Worm (Caenorhabditis elegans) whole organism, young adult: ENCODE results near the gene F35F11.2.

ENCODE experiments used
- F22D6.2 ChIP-seq: sonication (generic microtip); optimal IDR thresholded peaks from 2 replicates; lab custom pipeline; 2016; ENCODE audit warnings: mild to moderate bottlenecking, missing genetic modification characterization, missing compliant biosample characterization
- F23B12.7 ChIP-seq: sonication (generic microtip); optimal IDR thresholded peaks from 2 replicates; lab custom pipeline; 2017; ENCODE audit warnings: missing genetic modification characterization, mild to moderate bottlenecking, missing compliant biosample characterization, antibody characterized with exemption, moderate library complexity; ENCODE audit not compliant: insufficient read depth
- F55B11.4 ChIP-seq: sonication (generic microtip); optimal IDR thresholded peaks from 2 replicates; lab custom pipeline; 2016; ENCODE audit warnings: missing compliant biosample characterization, missing genetic modification characterization, borderline replicate concordance; ENCODE audit not compliant: insufficient read depth
- F57A8.1 ChIP-seq: fragments of 200-800 bp; sonication (Bioruptor generic); optimal IDR thresholded peaks from 2 replicates; lab custom pipeline; 2018; ENCODE audit warnings: mild to moderate bottlenecking, missing genetic modification characterization, moderate library complexity, missing compliant biosample characterization
- Y53G8AR.9 ChIP-seq: fragments of 200-800 bp; sonication (Bioruptor generic); conservative IDR thresholded peaks from 2 replicates; pipeline ENCODE4 v1.3.6; 2022; ENCODE audit warnings: missing genetic modification reagents, missing genetic modification characterization, missing compliant biosample characterization
- Y56A3A.18 ChIP-seq: fragments of 200-800 bp; sonication (Bioruptor generic); IDR thresholded peaks from 2 replicates; pipeline ENCODE4 v1.3.6; 2022; ENCODE audit warnings: missing genetic modification reagents, missing genetic modification characterization, missing compliant biosample characterization
- Y67H2A.10 ChIP-seq: fragments of 200-800 bp; sonication (Bioruptor generic); conservative IDR thresholded peaks from 2 replicates; pipeline ENCODE4 v1.3.6; 2022; ENCODE audit warnings: missing genetic modification reagents, missing genetic modification characterization, missing compliant biosample characterization
- Y95B8A.8 ChIP-seq: fragments of 200-800 bp; sonication (Bioruptor generic); IDR thresholded peaks from 2 replicates; pipeline ENCODE4 v1.3.6; 2022; ENCODE audit warnings: missing genetic modification reagents, missing genetic modification characterization, missing compliant biosample characterization
- ama-1 ChIP-seq, 3 experiments: fragments of 150-350 bp in 1 of 3; sonication (generic microtip) in 2 of 3; optimal IDR thresholded peaks; 2 replicates each; lab custom pipeline; 2014 to 2018; ENCODE audit warnings: missing biosample characterization in 2 of 3, missing genetic modification characterization in 2 of 3, missing genetic modification reagents in 2 of 3
- athp-1 ChIP-seq: sonication (generic microtip); optimal IDR thresholded peaks from 2 replicates; lab custom pipeline; 2017; ENCODE audit warnings: mild to moderate bottlenecking, missing genetic modification characterization, missing compliant biosample characterization
- attf-5 ChIP-seq: fragments of 200-800 bp; sonication (Bioruptor generic); optimal IDR thresholded peaks from 2 replicates; lab custom pipeline; 2018; ENCODE audit warnings: mild to moderate bottlenecking, missing genetic modification characterization, missing compliant biosample characterization
- attf-6 ChIP-seq: fragments of 200-800 bp; sonication (Bioruptor generic); IDR thresholded peaks from 2 replicates; pipeline ENCODE4 v1.3.6; 2022; ENCODE audit warnings: missing genetic modification reagents, missing genetic modification characterization, missing compliant biosample characterization
- bed-1 ChIP-seq: fragments of 200-800 bp; sonication (Bioruptor generic); IDR thresholded peaks from 2 replicates; pipeline ENCODE4 v1.3.6; 2022; ENCODE audit warnings: missing genetic modification reagents, missing genetic modification characterization, missing compliant biosample characterization
- bed-2 ChIP-seq: fragments of 200-800 bp; sonication (Bioruptor generic); IDR thresholded peaks from 2 replicates; pipeline ENCODE4 v1.3.6; 2022; ENCODE audit warnings: missing genetic modification reagents, missing genetic modification characterization, missing compliant biosample characterization
- cebp-1 ChIP-seq, 2 experiments: fragments of 200-800 bp in 1 of 2; sonication (Bioruptor generic) in 1 of 2; sonication (generic microtip) in 1 of 2; IDR thresholded peaks in 1 of 2; optimal IDR thresholded peaks in 1 of 2; 2 replicates each; pipeline versions ENCODE4 v1.3.6 to Lab custom; 2017 to 2022; ENCODE audit warnings: missing compliant biosample characterization in 2 of 2, missing genetic modification characterization in 2 of 2, mild to moderate bottlenecking in 1 of 2, missing genetic modification reagents in 1 of 2, moderate library complexity in 1 of 2
- cebp-2 ChIP-seq: fragments of 200-800 bp; sonication (Bioruptor generic); IDR thresholded peaks from 2 replicates; pipeline ENCODE4 v1.3.6; 2022; ENCODE audit warnings: missing genetic modification characterization, missing compliant biosample characterization
- ceh-100 ChIP-seq: fragments of 200-800 bp; sonication (Bioruptor generic); IDR thresholded peaks from 2 replicates; pipeline ENCODE4 v1.3.6; 2022; ENCODE audit warnings: missing genetic modification reagents, missing genetic modification characterization, missing compliant biosample characterization
- ceh-40 ChIP-seq: fragments of 200-800 bp; sonication (Bioruptor generic); IDR thresholded peaks from 2 replicates; pipeline ENCODE4 v1.3.6; 2022; ENCODE audit warnings: missing genetic modification characterization, missing compliant biosample characterization
- dpl-1 ChIP-seq: fragments of 150-350 bp; optimal IDR thresholded peaks from 2 replicates; lab custom pipeline; 2014; ENCODE audit warnings: missing biosample characterization, missing genetic modification reagents, missing genetic modification characterization
- egl-18 ChIP-seq: fragments of 200-800 bp; sonication (Bioruptor generic); IDR thresholded peaks from 2 replicates; pipeline ENCODE4 v1.3.6; 2022; ENCODE audit warnings: missing genetic modification reagents, missing genetic modification characterization, missing compliant biosample characterization
- egrh-3 ChIP-seq: fragments of 200-800 bp; sonication (Bioruptor generic); IDR thresholded peaks from 2 replicates; pipeline ENCODE4 v1.3.6; 2022; ENCODE audit warnings: missing genetic modification reagents, missing genetic modification characterization, missing compliant biosample characterization
- ekl-4 ChIP-seq: fragments of 200-800 bp; sonication (Bioruptor generic); IDR thresholded peaks from 2 replicates; pipeline ENCODE4 v1.3.6; 2022; ENCODE audit warnings: missing genetic modification reagents, missing genetic modification characterization, missing compliant biosample characterization
- fkh-3 ChIP-seq: sonication (generic microtip); optimal IDR thresholded peaks from 2 replicates; lab custom pipeline; 2016; ENCODE audit warnings: mild to moderate bottlenecking, missing genetic modification characterization, missing compliant biosample characterization
- him-1 ChIP-seq: sonication (generic microtip); optimal IDR thresholded peaks from 2 replicates; lab custom pipeline; 2016; ENCODE audit warnings: missing genotype, missing genetic modification reagents, missing genetic modification characterization, missing compliant biosample characterization
- hmg-1.2 ChIP-seq: fragments of 200-800 bp; sonication (Bioruptor generic); IDR thresholded peaks from 2 replicates; pipeline ENCODE4 v1.3.6; 2022; ENCODE audit warnings: missing genetic modification reagents, missing genetic modification characterization, missing compliant biosample characterization
- lin-26 ChIP-seq: fragments of 200-800 bp; sonication (Bioruptor generic); IDR thresholded peaks from 2 replicates; pipeline ENCODE4 v1.3.6; 2022; ENCODE audit warnings: missing genetic modification reagents, missing genetic modification characterization, missing compliant biosample characterization
- lin-40 ChIP-seq: sonication (generic microtip); optimal IDR thresholded peaks from 2 replicates; lab custom pipeline; 2016; ENCODE audit warnings: missing genetic modification characterization, mild to moderate bottlenecking, missing compliant biosample characterization, missing genotype, missing genetic modification reagents
- lin-54 ChIP-seq: fragments of 200-800 bp; sonication (Bioruptor generic); optimal IDR thresholded peaks from 2 replicates; lab custom pipeline; 2018; ENCODE audit warnings: mild to moderate bottlenecking, missing genetic modification characterization, missing compliant biosample characterization
- madf-3 ChIP-seq: fragments of 200-800 bp; sonication (Bioruptor generic); IDR thresholded peaks from 2 replicates; pipeline ENCODE4 v1.3.6; 2022; ENCODE audit warnings: missing genetic modification reagents, missing genetic modification characterization, missing compliant biosample characterization
- mcd-1 ChIP-seq: fragments of 200-800 bp; sonication (Bioruptor generic); IDR thresholded peaks from 2 replicates; pipeline ENCODE4 v1.3.6; 2022; ENCODE audit warnings: missing genetic modification reagents, missing genetic modification characterization, missing compliant biosample characterization
- nfyb-1 ChIP-seq: fragments of 200-800 bp; sonication (Bioruptor generic); IDR thresholded peaks from 2 replicates; pipeline ENCODE4 v1.3.6; 2022; ENCODE audit warnings: missing genetic modification reagents, missing genetic modification characterization, missing compliant biosample characterization
- nhr-120 ChIP-seq: fragments of 200-800 bp; sonication (Bioruptor generic); IDR thresholded peaks from 2 replicates; pipeline ENCODE4 v1.3.6; 2022; ENCODE audit warnings: missing genetic modification characterization, missing compliant biosample characterization
- pbrm-1 ChIP-seq: fragments of 200-800 bp; sonication (Bioruptor generic); IDR thresholded peaks from 2 replicates; pipeline ENCODE4 v1.3.6; 2022; ENCODE audit warnings: missing genetic modification reagents, missing genetic modification characterization, missing compliant biosample characterization
- sdz-38 ChIP-seq: sonication (generic microtip); optimal IDR thresholded peaks from 2 replicates; lab custom pipeline; 2016; ENCODE audit warnings: missing genotype, missing genetic modification characterization, missing compliant biosample characterization
- zfh-2 ChIP-seq: fragments of 200-800 bp; sonication (Bioruptor generic); conservative IDR thresholded peaks from 2 replicates; pipeline ENCODE4 v1.3.6; 2022; ENCODE audit warnings: missing genetic modification reagents, missing genetic modification characterization, missing compliant biosample characterization
- ztf-28 ChIP-seq: fragments of 200-800 bp; sonication (Bioruptor generic); IDR thresholded peaks from 2 replicates; pipeline ENCODE4 v1.3.6; 2022; ENCODE audit warnings: missing genetic modification reagents, missing genetic modification characterization, missing compliant biosample characterization
- ztf-6 ChIP-seq: fragments of 200-800 bp; sonication (Bioruptor generic); IDR thresholded peaks from 2 replicates; pipeline ENCODE4 v1.3.6; 2022; ENCODE audit warnings: missing genetic modification reagents, missing genetic modification characterization, missing compliant biosample characterization

Gene F35F11.2

DNA sequence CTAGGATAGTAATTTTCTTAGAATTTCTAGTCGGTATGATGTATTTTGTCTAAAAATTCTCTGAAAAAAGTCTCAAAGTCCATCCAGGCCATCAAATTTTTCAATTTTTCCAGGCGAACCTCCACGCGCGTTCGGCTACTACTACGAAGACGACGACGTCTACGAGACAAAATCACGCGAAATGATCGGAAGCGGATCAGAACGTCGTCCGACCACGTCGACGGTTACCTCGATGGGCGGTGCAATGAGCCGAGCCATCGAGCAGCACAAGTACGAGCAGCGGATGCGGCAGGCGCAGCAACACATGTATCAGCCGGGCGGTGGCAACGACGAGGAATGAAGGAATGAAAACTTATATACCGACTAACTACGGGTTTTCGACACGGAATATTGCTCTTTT is 26.5 kb upstream of the F35F11.2 start:
- TF ChIP-seq zfh-2 (GFP tag; lab: Robert Waterston, UW) (peak; percentile 62), hmg-1.2 (no peak), Y67H2A.10 (GFP tag; lab: Robert Waterston, UW) (no peak), mcd-1 (0 out of 2 replicates have a peak, but pooled peaks have one; percentile 7), egl-18 (0 out of 2 replicates have a peak, but pooled peaks have one; percentile 6), athp-1 (tag; lab: Kevin White, UChicago) (no peak), pbrm-1 (GFP tag; lab: Robert Waterston, UW) (no peak), dpl-1 (no peak), madf-3 (no peak), nhr-120 (GFP tag; lab: Robert Waterston, UW) (no peak), sdz-38 (tag; lab: Kevin White, UChicago) (no peak), F55B11.4 (tag; lab: Kevin White, UChicago) (no peak), him-1 (tag; lab: Kevin White, UChicago) (no peak)

DNA sequence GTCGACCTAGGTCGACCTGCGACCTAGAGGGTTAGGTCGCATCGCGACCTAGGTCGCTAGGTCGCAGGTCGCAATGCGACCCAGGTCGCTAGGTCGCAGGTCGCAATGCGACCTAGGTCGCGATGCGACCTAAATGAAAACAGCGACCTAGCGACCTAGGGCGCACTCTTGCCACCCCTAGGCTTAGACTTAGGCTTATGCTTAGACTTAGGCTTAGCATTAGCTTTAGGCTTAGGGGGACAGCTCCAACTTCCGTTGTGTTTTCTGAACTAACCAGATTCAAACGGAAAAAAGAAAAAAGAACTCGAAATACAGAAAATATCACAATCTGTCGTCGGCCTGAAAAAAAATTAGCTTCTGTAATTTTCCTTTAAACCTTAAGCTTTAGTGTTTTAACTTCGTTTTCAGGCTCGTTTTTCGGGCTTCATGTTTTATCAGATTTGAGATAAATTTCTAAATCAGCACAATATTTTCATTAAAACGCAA is 25.7 kb upstream of the F35F11.2 start:
- TF ChIP-seq cebp-2 (GFP tag; lab: Robert Waterston, UW), result 0 out of 2 replicates have a peak, but pooled peaks have one; percentile 47
- 0 out of 2 replicates have a peak, but pooled peaks have one; percentile 73 for TF ChIP-seq Y56A3A.18 (GFP tag; lab: Robert Waterston, UW)
- 0 out of 2 replicates have a peak, but pooled peaks have one; percentile 18 for TF ChIP-seq lin-26 (GFP tag; lab: Robert Waterston, UW)
- TF ChIP-seq attf-5 (GFP tag; lab: Kevin White, UChicago), result no peak
- 0 out of 2 replicates have a peak, but pooled peaks have one; percentile 24 for TF ChIP-seq ekl-4
- TF ChIP-seq zfh-2 (GFP tag; lab: Robert Waterston, UW), result 0 out of 2 replicates have a peak, but pooled peaks have one; percentile 17
- TF ChIP-seq egrh-3, result peak; percentile 32; the same call in 1 of the 2 replicates
- TF ChIP-seq lin-54 (GFP tag; lab: Kevin White, UChicago), result peak; percentile 11
- peak; percentile 45 for TF ChIP-seq mcd-1
- TF ChIP-seq bed-2 (GFP tag; lab: Robert Waterston, UW), result 0 out of 2 replicates have a peak, but pooled peaks have one; percentile 10
- TF ChIP-seq F23B12.7, result no peak
- TF ChIP-seq egl-18, result no peak
- TF ChIP-seq ama-1 (optimal IDR thresholded peaks at IDR 0.05; lab: Kevin White, UChicago), result no peak
- peak in 1 of 2 experiments; percentile 63 for TF ChIP-seq ama-1 (GFP tag; optimal IDR thresholded peaks at IDR 0.05; lab: Kevin White, UChicago)
- TF ChIP-seq dpl-1, result no peak
- TF ChIP-seq Y53G8AR.9 (GFP tag; lab: Robert Waterston, UW), result peak; percentile 73
- 0 out of 2 replicates have a peak, but pooled peaks have one; percentile 33 for TF ChIP-seq nhr-120 (GFP tag; lab: Robert Waterston, UW)
- no peak for TF ChIP-seq Y67H2A.10 (GFP tag; lab: Robert Waterston, UW)
- no peak for TF ChIP-seq F57A8.1 (GFP tag; lab: Kevin White, UChicago)
- peak; percentile 9; the same call in 1 of the 2 replicates for TF ChIP-seq ztf-28 (GFP tag; lab: Robert Waterston, UW)
- TF ChIP-seq him-1 (tag; lab: Kevin White, UChicago), result no peak
- no peak for TF ChIP-seq cebp-1 (GFP tag; IDR thresholded peaks at IDR 0.05; lab: Robert Waterston, UW)
- peak; percentile 22 for TF ChIP-seq cebp-1 (tag; optimal IDR thresholded peaks at IDR 0.05; lab: Kevin White, UChicago)
- TF ChIP-seq F22D6.2 (tag; lab: Kevin White, UChicago), result no peak
- TF ChIP-seq bed-1 (GFP tag; lab: Robert Waterston, UW), result 0 out of 2 replicates have a peak, but pooled peaks have one; percentile 61
- TF ChIP-seq ztf-6 (GFP tag; lab: Robert Waterston, UW), result no peak
- TF ChIP-seq fkh-3 (tag; lab: Kevin White, UChicago), result no peak
- 0 out of 2 replicates have a peak, but pooled peaks have one; percentile 46 for TF ChIP-seq nfyb-1
- TF ChIP-seq Y95B8A.8 (GFP tag; lab: Robert Waterston, UW), result 0 out of 2 replicates have a peak, but pooled peaks have one; percentile 18
- 0 out of 2 replicates have a peak, but pooled peaks have one; percentile 45 for TF ChIP-seq ceh-40
- TF ChIP-seq attf-6, result 0 out of 2 replicates have a peak, but pooled peaks have one; percentile 49
- TF ChIP-seq ceh-100 (GFP tag; lab: Robert Waterston, UW), result peak; percentile 33
- TF ChIP-seq lin-40 (tag; lab: Kevin White, UChicago), result no peak
- TF ChIP-seq, all 124 proteins: peak for 20
